Worm (Caenorhabditis elegans) whole organism, midembryonic: ENCODE data around the gene Y73B6BL.14.
A peak's percentile ranks its signal among the peaks of the same experiment; 100 is the strongest.

Experiments
- flt-1 ChIP-seq: fragments of 200-800 bp; sonication (Bioruptor generic); IDR thresholded peaks from 2 replicates; pipeline ENCODE4 v1.3.6; 2022; ENCODE audit warnings: missing genetic modification characterization, missing compliant biosample characterization
- klf-2 ChIP-seq: fragments of 200-800 bp; sonication (Bioruptor generic); conservative IDR thresholded peaks from 2 replicates; pipeline ENCODE4 v1.3.6; 2022; ENCODE audit warnings: missing genetic modification reagents, missing genetic modification characterization, missing compliant biosample characterization
- med-1 ChIP-seq: sonication (generic microtip); optimal IDR thresholded peaks from 2 replicates; lab custom pipeline; 2017; ENCODE audit warnings: missing genetic modification characterization, mild to moderate bottlenecking, missing compliant biosample characterization, antibody characterized with exemption, missing genetic modification reagents; ENCODE audit not compliant: insufficient read depth
- ztf-29 ChIP-seq: fragments of 200-800 bp; sonication (Bioruptor generic); IDR thresholded peaks from 2 replicates; pipeline ENCODE4 v1.3.6; 2022; ENCODE audit warnings: missing genetic modification reagents, missing genetic modification characterization, missing compliant biosample characterization

- no peak for TF ChIP-seq ztf-29 (GFP tag; lab: Robert Waterston, UW)
- TF ChIP-seq klf-2 = no peak
- no peak for TF ChIP-seq med-1
- TF ChIP-seq flt-1 = peak; percentile 75; the same call in 1 of the 2 replicates
Measured at ce11 chrIV:6294081-6294480, 48.7 kb downstream of the Y73B6BL.14 start, which contains the start of gene hil-2.
